Worm (Caenorhabditis elegans) whole organism, midembryonic: ENCODE measurements around the gene cyp-13A12.

Experiments
- T22C8.4 ChIP-seq: fragments of 200-800 bp; sonication (Bioruptor generic); IDR thresholded peaks from 2 replicates; pipeline ENCODE4 v1.3.6; 2022; ENCODE audit warnings: missing genetic modification characterization, missing compliant biosample characterization
- flt-1 ChIP-seq: fragments of 200-800 bp; sonication (Bioruptor generic); IDR thresholded peaks from 2 replicates; pipeline ENCODE4 v1.3.6; 2022; ENCODE audit warnings: missing genetic modification characterization, missing compliant biosample characterization
- ref-1 ChIP-seq: fragments of 200-800 bp; sonication (Bioruptor generic); conservative IDR thresholded peaks from 2 replicates; pipeline ENCODE4 v1.3.6; 2022; ENCODE audit warnings: missing genetic modification reagents, missing genetic modification characterization, missing compliant biosample characterization
- ztf-29 ChIP-seq: fragments of 200-800 bp; sonication (Bioruptor generic); IDR thresholded peaks from 2 replicates; pipeline ENCODE4 v1.3.6; 2022; ENCODE audit warnings: missing genetic modification reagents, missing genetic modification characterization, missing compliant biosample characterization

DNA sequence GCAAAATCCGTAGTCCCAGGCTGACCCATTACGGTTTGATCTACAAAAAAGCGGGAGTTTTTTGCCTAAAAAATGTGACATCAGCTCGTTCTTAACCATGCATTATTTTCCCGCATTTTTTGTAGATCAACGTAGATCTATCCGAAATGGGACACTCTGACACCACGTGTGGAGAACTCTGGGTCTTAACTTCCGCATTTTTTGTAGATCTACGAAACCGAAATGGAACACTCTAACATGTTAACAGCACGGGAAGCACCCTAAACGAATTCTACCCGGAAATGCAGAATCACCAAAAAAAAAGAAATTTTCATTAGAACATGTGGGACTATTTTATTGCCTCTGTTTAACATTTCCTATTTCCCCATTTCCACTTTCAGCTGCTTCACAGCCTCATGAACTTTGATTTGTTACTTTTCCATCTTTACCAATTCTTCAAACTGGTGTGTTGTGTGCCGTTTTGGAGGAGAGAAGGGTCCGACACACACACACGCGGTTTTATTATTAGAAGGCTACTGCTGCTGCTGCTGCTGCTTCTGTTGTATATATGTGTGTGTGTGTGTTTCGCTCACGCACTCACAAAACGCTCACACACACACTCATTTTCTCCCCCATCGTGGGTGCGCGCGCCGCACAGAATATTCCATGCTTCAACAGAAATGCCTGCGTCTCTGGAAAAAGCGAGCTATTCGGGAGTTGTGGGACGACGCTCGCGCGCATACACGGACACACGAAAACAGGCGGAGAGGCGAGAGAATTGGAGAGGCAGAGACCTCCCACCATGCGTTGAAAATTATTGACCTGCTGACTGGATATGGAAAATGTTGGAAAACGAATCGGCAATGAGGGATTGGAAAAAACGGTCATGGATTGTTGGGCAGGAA lies 43.8 kb downstream of the cyp-13A12 start:
- peak; percentile 81 for TF ChIP-seq flt-1
- no peak for TF ChIP-seq ref-1 (GFP tag; lab: Robert Waterston, UW)
- TF ChIP-seq ztf-29 (GFP tag; lab: Robert Waterston, UW): no peak; the same call in 1 of the 2 replicates
- TF ChIP-seq T22C8.4 (GFP tag; lab: Robert Waterston, UW): no peak
